Worm (Caenorhabditis elegans): Measurements from ENCODE around the gene ulp-4.
A peak's percentile ranks its signal among the peaks of the same experiment; 100 is the strongest.

ulp-4 gene

DNA sequence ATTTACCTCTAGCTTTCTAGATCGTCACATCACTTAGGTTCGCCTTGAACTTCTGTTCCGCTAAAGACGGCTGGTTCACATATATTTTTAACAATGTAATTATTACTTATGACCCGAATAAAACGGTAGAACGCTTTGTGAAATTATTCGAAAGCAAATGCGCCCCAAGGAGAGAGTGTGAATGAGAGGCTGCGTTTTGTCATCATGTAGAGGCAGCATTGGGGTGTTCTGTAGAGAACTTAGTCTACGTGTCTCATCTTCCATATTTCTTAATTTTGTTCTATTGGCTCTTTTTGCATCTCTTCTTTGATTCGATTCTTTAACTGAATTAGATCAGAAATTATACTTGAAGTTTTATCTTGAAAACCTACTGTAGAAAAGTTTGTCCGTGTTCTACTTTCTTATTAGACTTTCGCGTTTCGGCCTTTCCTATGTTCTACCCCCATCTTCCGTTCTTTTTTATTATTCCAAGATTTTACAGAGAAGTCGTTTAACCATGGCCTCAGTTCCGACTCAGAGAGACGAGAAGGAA is 8.3 kb downstream of the ulp-4 start, which contains the start of gene cdc-48.2 (continued):
- TF ChIP-seq nhr-67 (tag; optimal IDR thresholded peaks at IDR 0.05): no peak
- TF ChIP-seq R02D3.7 (tag; optimal IDR thresholded peaks at IDR 0.05): no peak
- TF ChIP-seq elt-2 (tag; optimal IDR thresholded peaks at IDR 0.05): no peak

DNA sequence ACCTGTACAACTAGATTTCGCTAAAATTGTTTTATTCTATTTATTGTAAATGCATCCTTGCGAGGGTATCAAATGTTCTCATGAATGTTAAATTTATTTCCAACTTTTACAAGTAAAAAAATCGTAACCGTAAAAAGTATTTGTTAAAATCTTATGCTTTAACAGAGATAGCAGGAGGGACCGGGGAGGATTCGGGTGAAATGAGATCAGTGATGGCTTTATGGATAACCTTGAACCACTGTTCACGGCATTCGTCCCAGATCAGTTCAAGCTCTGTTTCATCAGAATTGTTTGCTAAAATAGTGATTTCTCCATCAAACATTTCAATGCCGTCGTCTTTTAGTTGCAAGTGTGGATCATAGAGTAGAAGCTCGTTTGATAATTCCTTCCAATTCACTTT is 11.4 kb downstream of the ulp-4 start:
- TF ChIP-seq ceh-28 (tag; optimal IDR thresholded peaks at IDR 0.05) (no peak), jun-1 (tag; optimal IDR thresholded peaks at IDR 0.05) (no peak), nfya-1 (tag; optimal IDR thresholded peaks at IDR 0.05; ENCODE audit: insufficient read depth) (no peak), elt-2 (tag; optimal IDR thresholded peaks at IDR 0.05) (no peak), nhr-76 (tag; optimal IDR thresholded peaks at IDR 0.05) (no peak), sea-2 (GFP tag; optimal IDR thresholded peaks at IDR 0.05) (no peak), elt-3 (tag; optimal IDR thresholded peaks at IDR 0.05) (no peak)

DNA sequence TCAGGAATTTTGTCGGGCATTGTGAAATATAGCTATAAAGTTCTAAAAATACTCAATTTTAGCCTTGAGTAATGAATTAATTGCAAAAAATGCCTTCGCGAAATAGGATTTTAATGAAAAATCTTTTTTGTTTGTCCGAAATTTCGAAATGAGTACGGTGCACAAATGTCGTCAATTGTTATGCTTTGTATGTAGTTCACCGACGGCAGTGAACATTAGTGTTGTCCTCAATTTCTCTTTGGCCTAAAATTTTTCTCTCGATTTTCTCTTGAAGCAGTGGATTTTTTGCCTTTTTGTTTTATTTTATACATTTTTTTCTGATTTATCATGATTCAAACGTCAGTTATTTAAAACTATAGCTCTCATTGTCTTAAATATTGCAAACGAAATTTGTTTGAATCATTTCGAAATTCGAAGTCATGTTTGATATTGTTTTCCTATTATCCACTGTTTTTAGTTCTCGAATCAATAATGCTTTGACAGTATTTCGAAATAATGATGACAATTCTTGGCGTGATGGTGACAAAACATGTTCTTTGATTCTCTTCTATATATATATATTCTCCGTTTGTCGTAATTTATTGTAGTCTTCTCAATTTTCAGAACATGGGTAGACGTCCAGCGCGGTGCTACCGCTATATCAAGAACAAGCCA is 13.6 kb downstream of the ulp-4 start, which contains the start of the genes ints-11 and rpl-10:
ints-11 (minus strand) TSS at position 201 of the 654 bp plus-strand sequence.
rpl-10 (plus strand) TSS at position 604 of the 654 bp plus-strand sequence.
- no peak for TF ChIP-seq aly-2 (tag; optimal IDR thresholded peaks at IDR 0.05)
- no peak for TF ChIP-seq ama-1 (optimal IDR thresholded peaks at IDR 0.05)
- TF ChIP-seq nfya-1 (tag; optimal IDR thresholded peaks at IDR 0.05; ENCODE audit: insufficient read depth): peak; percentile 86
- TF ChIP-seq mdl-1 (tag; optimal IDR thresholded peaks at IDR 0.05): no peak
- TF ChIP-seq nhr-77 (tag; optimal IDR thresholded peaks at IDR 0.05): no peak
- no peak for TF ChIP-seq elt-3 (tag; optimal IDR thresholded peaks at IDR 0.05)
- TF ChIP-seq nhr-43 (tag; optimal IDR thresholded peaks at IDR 0.05; ENCODE audit: poor library complexity, severe bottlenecking): no peak
- TF ChIP-seq lsy-12 (tag; optimal IDR thresholded peaks at IDR 0.05): no peak
- no peak for TF ChIP-seq pqm-1 (tag; optimal IDR thresholded peaks at IDR 0.05)
- no peak for TF ChIP-seq nhr-76 (tag; optimal IDR thresholded peaks at IDR 0.05)
- TF ChIP-seq unc-39 (tag; optimal IDR thresholded peaks at IDR 0.05): no peak
- no peak for TF ChIP-seq nhr-12 (tag; optimal IDR thresholded peaks at IDR 0.05)
- TF ChIP-seq fos-1 (tag; optimal IDR thresholded peaks at IDR 0.05): no peak
- no peak for TF ChIP-seq zag-1 (tag; optimal IDR thresholded peaks at IDR 0.05)
- peak; percentile 84 for TF ChIP-seq lin-15B (tag; optimal IDR thresholded peaks at IDR 0.05)
- no peak for TF ChIP-seq nhr-11 (tag; optimal IDR thresholded peaks at IDR 0.05)
- peak; percentile 44 for TF ChIP-seq hmg-11 (tag; optimal IDR thresholded peaks at IDR 0.05)
- TF ChIP-seq unc-62 (GFP tag; optimal IDR thresholded peaks at IDR 0.05): no peak
- TF ChIP-seq mml-1 (tag; optimal IDR thresholded peaks at IDR 0.05): no peak
- TF ChIP-seq skn-1 (tag; optimal IDR thresholded peaks at IDR 0.05): no peak
- TF ChIP-seq elt-1 (tag; optimal IDR thresholded peaks at IDR 0.05): no peak
- TF ChIP-seq tbx-2 (tag; optimal IDR thresholded peaks at IDR 0.05): no peak
- no peak for TF ChIP-seq jun-1 (tag; optimal IDR thresholded peaks at IDR 0.05)
- TF ChIP-seq nhr-28 (tag; optimal IDR thresholded peaks at IDR 0.05): no peak
- TF ChIP-seq sea-2 (GFP tag; optimal IDR thresholded peaks at IDR 0.05): no peak
- no peak for TF ChIP-seq R02D3.7 (tag; optimal IDR thresholded peaks at IDR 0.05)
- no peak for TF ChIP-seq daf-12 (tag; optimal IDR thresholded peaks at IDR 0.05)
- TF ChIP-seq nhr-237 (tag; optimal IDR thresholded peaks at IDR 0.05): no peak
- TF ChIP-seq ceh-9 (tag; optimal IDR thresholded peaks at IDR 0.05): no peak
- peak; percentile 81 for TF ChIP-seq pha-4 (tag; optimal IDR thresholded peaks at IDR 0.05)
- TF ChIP-seq snpc-4 (tag; optimal IDR thresholded peaks at IDR 0.05): peak; percentile 23
- TF ChIP-seq ztf-11 (tag; optimal IDR thresholded peaks at IDR 0.05): no peak
- TF ChIP-seq ceh-82 (tag; optimal IDR thresholded peaks at IDR 0.05): no peak
- TF ChIP-seq ceh-16 (tag; optimal IDR thresholded peaks at IDR 0.05): no peak
- TF ChIP-seq fkh-10 (GFP tag; optimal IDR thresholded peaks at IDR 0.05): no peak
- TF ChIP-seq nhr-67 (tag; optimal IDR thresholded peaks at IDR 0.05): no peak
- no peak for TF ChIP-seq egl-5 (tag; optimal IDR thresholded peaks at IDR 0.05)
- no peak for TF ChIP-seq egl-27 (tag; optimal IDR thresholded peaks at IDR 0.05)
- no peak for TF ChIP-seq ceh-28 (tag; optimal IDR thresholded peaks at IDR 0.05)
- peak; percentile 45 for TF ChIP-seq nhr-25 (tag; optimal IDR thresholded peaks at IDR 0.05)
- TF ChIP-seq elt-2 (tag; optimal IDR thresholded peaks at IDR 0.05): peak; percentile 31
- no peak for TF ChIP-seq ZK546.5 (tag; optimal IDR thresholded peaks at IDR 0.05)
- TF ChIP-seq nhr-23 (tag; optimal IDR thresholded peaks at IDR 0.05): peak; percentile 71
- peak; percentile 29 for TF ChIP-seq lin-39 (tag; optimal IDR thresholded peaks at IDR 0.05)
- TF ChIP-seq eor-1 (tag; optimal IDR thresholded peaks at IDR 0.05): no peak
- no peak for TF ChIP-seq fkh-2 (tag; optimal IDR thresholded peaks at IDR 0.05)
- no peak for TF ChIP-seq ztf-4 (tag; optimal IDR thresholded peaks at IDR 0.05)
